Worm (Caenorhabditis elegans) whole organism, early embryonic: ENCODE measurements around the gene nhr-106.

ENCODE experiments used
- B0310.2 ChIP-seq: sonication (generic microtip); optimal IDR thresholded peaks from 2 replicates; lab custom pipeline; 2016; ENCODE audit warnings: mild to moderate bottlenecking, missing genetic modification characterization, missing compliant biosample characterization
- F13C5.2 ChIP-seq: sonication (generic microtip); optimal IDR thresholded peaks from 2 replicates; lab custom pipeline; 2017; ENCODE audit warnings: mild to moderate bottlenecking, missing genetic modification characterization, inconsistent platforms, missing compliant biosample characterization
- ama-1 ChIP-seq: fragments of 150-350 bp; optimal IDR thresholded peaks from 2 replicates; lab custom pipeline; 2014
- ceh-36 ChIP-seq: sonication (generic microtip); optimal IDR thresholded peaks from 2 replicates; lab custom pipeline; 2016; ENCODE audit warnings: missing genetic modification characterization, inconsistent platforms, missing compliant biosample characterization
- ets-7 ChIP-seq: sonication (generic microtip); optimal IDR thresholded peaks from 2 replicates; lab custom pipeline; 2016; ENCODE audit warnings: missing genotype, missing genetic modification characterization, missing compliant biosample characterization
- hmbx-1 ChIP-seq: sonication (generic microtip); optimal IDR thresholded peaks from 2 replicates; lab custom pipeline; 2016; ENCODE audit warnings: mild to moderate bottlenecking, missing genetic modification characterization, missing compliant biosample characterization
- hmg-4 ChIP-seq: fragments of 200-800 bp; sonication (Bioruptor generic); optimal IDR thresholded peaks from 2 replicates; lab custom pipeline; 2018; ENCODE audit warnings: mild to moderate bottlenecking, missing genetic modification characterization, missing compliant biosample characterization
- hnd-1 ChIP-seq: sonication (generic microtip); optimal IDR thresholded peaks from 2 replicates; lab custom pipeline; 2016; ENCODE audit warnings: missing genetic modification characterization, missing compliant biosample characterization
- pes-1 ChIP-seq: fragments of 200-800 bp; sonication (Bioruptor generic); IDR thresholded peaks from 2 replicates; pipeline ENCODE4 v1.3.6; 2022; ENCODE audit warnings: missing genetic modification reagents, missing genetic modification characterization, missing compliant biosample characterization
- scrt-1 ChIP-seq: fragments of 200-800 bp; sonication (Bioruptor generic); IDR thresholded peaks from 2 replicates; pipeline ENCODE4 v1.3.6; 2022; ENCODE audit warnings: missing genetic modification characterization, missing compliant biosample characterization
- tbx-11 ChIP-seq: fragments of 200-800 bp; sonication (Bioruptor generic); IDR thresholded peaks from 2 replicates; pipeline ENCODE4 v1.3.6; 2022; ENCODE audit warnings: missing genetic modification characterization, missing compliant biosample characterization
- tbx-37 ChIP-seq: fragments of 200-800 bp; sonication (Bioruptor generic); conservative IDR thresholded peaks from 2 replicates; pipeline ENCODE4 v1.3.6; 2022; ENCODE audit warnings: missing genetic modification reagents, missing genetic modification characterization, missing compliant biosample characterization

- no peak for TF ChIP-seq F13C5.2
- no peak for TF ChIP-seq ceh-36 (tag; lab: Kevin White, UChicago)
- TF ChIP-seq pes-1 (GFP tag; lab: Robert Waterston, UW), result no peak
- no peak for TF ChIP-seq ama-1
- no peak for TF ChIP-seq ets-7 (tag; lab: Kevin White, UChicago)
- TF ChIP-seq hmg-4 (GFP tag; lab: Kevin White, UChicago), result no peak
- no peak for TF ChIP-seq B0310.2 (tag; lab: Kevin White, UChicago)
- no peak for TF ChIP-seq scrt-1
- no peak for TF ChIP-seq tbx-11 (GFP tag; lab: Robert Waterston, UW)
- TF ChIP-seq hmbx-1, result no peak
- TF ChIP-seq hnd-1, result no peak
- no peak for TF ChIP-seq tbx-37
Observed at ce11 chrV:450757-451501, 38.5 kb upstream of the nhr-106 start, which contains the start of gene nhr-123.
